Worm (Caenorhabditis elegans) whole organism, young adult: ENCODE measurements around the gene ndub-3.

ENCODE experiments used
- F39B2.1 ChIP-seq: fragments of 200-800 bp; sonication (Bioruptor generic); IDR thresholded peaks from 2 replicates; pipeline ENCODE4 v1.3.6; 2022; ENCODE audit warnings: missing genetic modification reagents, missing genetic modification characterization, missing compliant biosample characterization
- lin-40 ChIP-seq: sonication (generic microtip); optimal IDR thresholded peaks from 2 replicates; lab custom pipeline; 2016; ENCODE audit warnings: missing genetic modification characterization, mild to moderate bottlenecking, missing compliant biosample characterization, missing genotype, missing genetic modification reagents
- lsl-1 ChIP-seq: fragments of 200-800 bp; sonication (Bioruptor generic); optimal IDR thresholded peaks from 2 replicates; lab custom pipeline; 2018; ENCODE audit warnings: mild to moderate bottlenecking, missing genetic modification characterization, moderate library complexity, missing compliant biosample characterization
- mcd-1 ChIP-seq: fragments of 200-800 bp; sonication (Bioruptor generic); IDR thresholded peaks from 2 replicates; pipeline ENCODE4 v1.3.6; 2022; ENCODE audit warnings: missing genetic modification reagents, missing genetic modification characterization, missing compliant biosample characterization
- pha-4 ChIP-seq: fragments of 150-350 bp; sonication (generic microtip); optimal IDR thresholded peaks from 2 replicates; lab custom pipeline; 2014; ENCODE audit warnings: missing biosample characterization, missing genetic modification reagents, missing genetic modification characterization
- rec-8 ChIP-seq, 2 experiments: sonication (generic microtip); optimal IDR thresholded peaks; 2 replicates each; lab custom pipeline; 2016; ENCODE audit warnings: mild to moderate bottlenecking in 2 of 2, missing genetic modification characterization in 2 of 2, missing genetic modification reagents in 2 of 2, missing genotype in 2 of 2, missing biosample characterization in 1 of 2, missing compliant biosample characterization in 1 of 2, moderate library complexity in 1 of 2
- unc-62 ChIP-seq: fragments of 150-350 bp; optimal IDR thresholded peaks from 2 replicates; lab custom pipeline; 2014; ENCODE audit warnings: missing biosample characterization, missing genetic modification reagents, missing genetic modification characterization

DNA sequence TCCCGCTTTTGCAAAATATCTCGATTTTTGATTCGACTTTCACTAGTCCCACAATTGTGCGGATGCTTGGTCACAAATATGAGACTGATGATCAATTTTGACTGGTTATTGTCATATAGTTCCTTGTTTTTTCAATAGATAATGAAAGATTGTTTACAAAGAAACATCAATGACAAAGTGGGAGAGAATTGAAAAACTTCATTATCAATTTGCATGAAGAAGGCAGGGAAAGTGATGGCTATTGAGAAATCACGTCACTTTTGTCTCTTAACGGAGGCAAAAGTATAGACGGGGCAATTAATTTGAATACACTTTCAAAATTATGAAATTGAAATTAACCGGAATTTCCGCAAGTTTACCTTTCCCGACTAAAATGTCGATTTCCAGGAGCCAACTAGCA is 41.5 kb downstream of the ndub-3 start:
- TF ChIP-seq F39B2.1 (GFP tag; lab: Robert Waterston, UW) (no peak), pha-4 (tag; lab: Kevin White, UChicago) (no peak), unc-62 (GFP tag; lab: Kevin White, UChicago) (no peak), rec-8 (tag; optimal IDR thresholded peaks at IDR 0.05; lab: Kevin White, UChicago) (no peak), lin-40 (tag; lab: Kevin White, UChicago) (no peak), lsl-1 (GFP tag; lab: Kevin White, UChicago) (no peak), mcd-1 (GFP tag; lab: Robert Waterston, UW) (no peak)
